Fruit fly (Drosophila melanogaster): Measurements from ENCODE around the gene CG12483.

Gene CG12483

dm6 chr3L:82929-83328 lies 15.2 kb downstream of the CG12483 start:
- TF ChIP-seq dl (GFP tag; optimal IDR thresholded peaks at IDR 0.05; ENCODE audit: insufficient read depth in 1 of 2, partially characterized antibody in 2 of 2): no peak
- TF ChIP-seq fru (GFP tag; optimal IDR thresholded peaks at IDR 0.05): no peak
- no peak for TF ChIP-seq woc (GFP tag; optimal IDR thresholded peaks at IDR 0.05)
- TF ChIP-seq N (GFP tag; optimal IDR thresholded peaks at IDR 0.05): no peak

dm6 chr3L:75232-75631 lies 22.9 kb downstream of the CG12483 start, which contains the start of gene CG13405:
Gene CG13405 (minus strand): TSS chr3L:75332.
- TF ChIP-seq foxo (GFP tag; optimal IDR thresholded peaks at IDR 0.05) (no peak), dsf (GFP tag; optimal IDR thresholded peaks at IDR 0.05; ENCODE audit: borderline replicate concordance) (no peak), sv (GFP tag; optimal IDR thresholded peaks at IDR 0.05) (no peak), OdsH (GFP tag; optimal IDR thresholded peaks at IDR 0.05) (no peak), CG9705 (GFP tag; optimal IDR thresholded peaks at IDR 0.05) (no peak), dl (GFP tag; optimal IDR thresholded peaks at IDR 0.05; ENCODE audit: insufficient read depth in 1 of 2, partially characterized antibody in 2 of 2) (no peak), ey (GFP tag; optimal IDR thresholded peaks at IDR 0.05) (no peak), Jra (GFP tag; optimal IDR thresholded peaks at IDR 0.05) (no peak)

DNA sequence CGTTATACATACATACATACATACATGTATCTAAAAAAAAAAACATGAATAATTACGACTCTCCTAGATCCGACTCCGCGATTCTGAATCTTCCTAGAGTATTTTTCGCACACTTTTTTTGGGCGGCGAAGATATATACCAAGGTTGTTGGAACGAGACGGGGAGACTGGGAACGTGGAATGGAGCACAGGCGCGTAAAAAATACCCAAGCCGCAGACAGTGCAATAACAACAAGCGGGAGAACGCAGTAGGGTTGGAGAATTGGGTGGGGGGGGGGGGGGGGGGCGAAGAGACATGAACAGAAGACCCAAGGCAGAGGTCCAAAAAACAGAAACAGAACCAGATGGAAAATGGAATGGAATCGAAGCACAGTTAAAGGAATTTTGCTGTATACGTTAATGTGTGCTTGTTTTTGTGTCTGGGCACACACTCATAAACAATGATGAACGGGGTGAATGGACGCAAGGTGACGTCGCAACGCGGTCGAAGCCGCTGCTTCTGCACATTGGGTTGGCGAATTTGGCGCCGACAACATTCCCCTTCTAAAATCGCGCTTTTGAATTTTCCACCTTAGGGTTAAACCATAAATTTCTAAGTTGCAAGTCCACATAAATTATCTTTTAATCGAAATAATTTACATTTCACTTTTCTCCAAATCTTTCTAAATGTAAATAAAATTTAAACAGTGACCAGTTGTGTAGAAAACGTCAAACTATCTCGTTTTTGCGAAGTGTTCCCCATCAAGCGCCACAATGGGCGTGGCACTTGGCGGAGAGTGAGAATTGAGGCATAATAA lies 24.6 kb downstream of the CG12483 start:
- no peak for TF ChIP-seq N (GFP tag; optimal IDR thresholded peaks at IDR 0.05)
- peak; percentile 31 for TF ChIP-seq Dif (GFP tag; optimal IDR thresholded peaks at IDR 0.05; ENCODE audit: partially characterized antibody)
- peak; percentile 19 for TF ChIP-seq CG9705 (GFP tag; optimal IDR thresholded peaks at IDR 0.05)
- TF ChIP-seq CG32264 (GFP tag; optimal IDR thresholded peaks at IDR 0.05): peak; percentile 20
- TF ChIP-seq Dfd (GFP tag; optimal IDR thresholded peaks at IDR 0.05): no peak
- TF ChIP-seq Vsx2 (GFP tag; optimal IDR thresholded peaks at IDR 0.05; ENCODE audit: partially characterized antibody): no peak
- peak; percentile 87 for TF ChIP-seq h (GFP tag; optimal IDR thresholded peaks at IDR 0.05)
- no peak for TF ChIP-seq Jra (GFP tag; optimal IDR thresholded peaks at IDR 0.05)
- peak; percentile 71 for TF ChIP-seq brk (GFP tag; optimal IDR thresholded peaks at IDR 0.05)
- no peak for TF ChIP-seq lola (GFP tag; optimal IDR thresholded peaks at IDR 0.05)
- TF ChIP-seq tai (GFP tag; optimal IDR thresholded peaks at IDR 0.05): peak; percentile 62
- TF ChIP-seq fru (GFP tag; optimal IDR thresholded peaks at IDR 0.05): peak; percentile 88
- TF ChIP-seq sage (GFP tag; optimal IDR thresholded peaks at IDR 0.05): peak; percentile 58
- peak; percentile 52 for TF ChIP-seq CrebA (GFP tag; optimal IDR thresholded peaks at IDR 0.05; ENCODE audit: borderline replicate concordance)
- TF ChIP-seq OdsH (GFP tag; optimal IDR thresholded peaks at IDR 0.05): peak; percentile 76
- no peak for TF ChIP-seq Hnf4 (GFP tag; optimal IDR thresholded peaks at IDR 0.05)
- no peak for TF ChIP-seq dsf (GFP tag; optimal IDR thresholded peaks at IDR 0.05; ENCODE audit: borderline replicate concordance)
- no peak for TF ChIP-seq jim (GFP tag; optimal IDR thresholded peaks at IDR 0.05)
- TF ChIP-seq psq (GFP tag; optimal IDR thresholded peaks at IDR 0.05): peak; percentile 93
- TF ChIP-seq GATAd (GFP tag; optimal IDR thresholded peaks at IDR 0.05): no peak
- no peak for TF ChIP-seq Myc (optimal IDR thresholded peaks at IDR 0.05)
- TF ChIP-seq foxo (GFP tag; optimal IDR thresholded peaks at IDR 0.05): peak in 1 of 2 experiments; percentile 62
- peak; percentile 72 for TF ChIP-seq br (GFP tag; optimal IDR thresholded peaks at IDR 0.05)
- TF ChIP-seq Hr83 (GFP tag; optimal IDR thresholded peaks at IDR 0.05; ENCODE audit: poor library complexity, severe bottlenecking): no peak
- peak; percentile 70 for TF ChIP-seq Sp1 (GFP tag; optimal IDR thresholded peaks at IDR 0.05)
- TF ChIP-seq HLH106 (tag; optimal IDR thresholded peaks at IDR 0.05): peak; percentile 75
- TF ChIP-seq sv (GFP tag; optimal IDR thresholded peaks at IDR 0.05): no peak
- TF ChIP-seq ey (GFP tag; optimal IDR thresholded peaks at IDR 0.05): peak; percentile 82
- no peak for TF ChIP-seq Rel (GFP tag; optimal IDR thresholded peaks at IDR 0.05)
- peak; percentile 40 for TF ChIP-seq Rel (tag; optimal IDR thresholded peaks at IDR 0.05)
- TF ChIP-seq Abd-B (GFP tag; optimal IDR thresholded peaks at IDR 0.05): no peak
- TF ChIP-seq rgr (GFP tag; optimal IDR thresholded peaks at IDR 0.05): peak; percentile 83
- peak in 1 of 2 experiments; percentile 46 for TF ChIP-seq dl (GFP tag; optimal IDR thresholded peaks at IDR 0.05; ENCODE audit: insufficient read depth in 1 of 2, partially characterized antibody in 2 of 2)
- TF ChIP-seq usp (GFP tag; optimal IDR thresholded peaks at IDR 0.05): no peak
- TF ChIP-seq woc (GFP tag; optimal IDR thresholded peaks at IDR 0.05): peak; percentile 90
- TF ChIP-seq Hr78 (GFP tag; optimal IDR thresholded peaks at IDR 0.05): no peak
- TF ChIP-seq pan (optimal IDR thresholded peaks at IDR 0.05): no peak
- TF ChIP-seq dmrt93B (GFP tag; optimal IDR thresholded peaks at IDR 0.05): peak; percentile 48
- TF ChIP-seq Mio (GFP tag; optimal IDR thresholded peaks at IDR 0.05): peak; percentile 20

All from whole organism, wandering third instar larva.